Fruit fly (Drosophila melanogaster): Measurements from ENCODE around the gene CG46306.
A peak's percentile ranks its signal among the peaks of the same experiment; 100 is the strongest.

CG46306 gene

DNA sequence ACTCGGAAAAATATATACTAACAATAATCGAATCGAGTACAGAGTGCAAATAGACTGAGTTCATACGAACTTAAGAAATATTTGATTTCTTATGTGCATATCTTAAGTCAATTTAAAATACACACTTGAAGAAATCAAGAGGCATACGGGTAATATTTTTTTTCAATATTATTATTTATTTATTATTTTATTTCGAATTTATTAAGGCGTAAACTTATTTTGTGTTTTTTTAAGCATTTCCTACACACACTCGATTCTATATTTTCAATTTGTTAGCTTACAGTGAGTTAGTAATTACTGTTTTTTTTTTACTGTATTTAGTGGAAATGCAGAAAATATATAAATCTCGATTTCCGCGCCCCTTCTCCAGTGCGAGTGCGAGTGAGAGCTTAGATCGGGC is 22.1 kb downstream of the CG46306 start (continued):
- peak; percentile 5 for TF ChIP-seq ind (GFP tag; optimal IDR thresholded peaks at IDR 0.05)
- 0 out of 2 replicates have a peak, but pooled peaks have one; percentile 15 for TF ChIP-seq seq (GFP tag; IDR thresholded peaks at IDR 0.05)
- TF ChIP-seq CG2712 (tag; optimal IDR thresholded peaks at IDR 0.05), result peak; percentile 45
- TF ChIP-seq CG7556 (GFP tag; optimal IDR thresholded peaks at IDR 0.05), result peak; percentile 17
- TF ChIP-seq CG13296 (GFP tag; optimal IDR thresholded peaks at IDR 0.05), result peak; percentile 7
- TF ChIP-seq CG1832 (GFP tag; optimal IDR thresholded peaks at IDR 0.05), result no peak
- no peak for TF ChIP-seq pita (GFP tag; optimal IDR thresholded peaks at IDR 0.05)
- TF ChIP-seq so (GFP tag; IDR thresholded peaks at IDR 0.05), result no peak
- TF ChIP-seq CG14710 (tag; optimal IDR thresholded peaks at IDR 0.05), result peak; percentile 13
- peak; percentile 14 for TF ChIP-seq CG8924 (tag; optimal IDR thresholded peaks at IDR 0.05)
- peak; percentile 6 for TF ChIP-seq CG1602 (GFP tag; optimal IDR thresholded peaks at IDR 0.05)

- peak; percentile 81 for TF ChIP-seq repo (GFP tag; optimal IDR thresholded peaks at IDR 0.05)
- TF ChIP-seq dpn (GFP tag; optimal IDR thresholded peaks at IDR 0.05), result peak; percentile 88 to 91
- peak; percentile 88 for TF ChIP-seq org-1 (GFP tag; optimal IDR thresholded peaks at IDR 0.05)
- peak; percentile 79 for TF ChIP-seq CG10274 (GFP tag; optimal IDR thresholded peaks at IDR 0.05)
- peak; percentile 10 for TF ChIP-seq MESR4 (GFP tag; optimal IDR thresholded peaks at IDR 0.05)
- TF ChIP-seq CG11723 (GFP tag; optimal IDR thresholded peaks at IDR 0.05), result peak; percentile 77
- peak; percentile 87 for TF ChIP-seq esg (GFP tag; conservative IDR thresholded peaks at IDR 0.05)
- peak; percentile 86 for TF ChIP-seq bab2 (GFP tag; optimal IDR thresholded peaks at IDR 0.05)
- TF ChIP-seq CG11085 (GFP tag; IDR thresholded peaks at IDR 0.05), result peak; percentile 72
- peak; percentile 7 for TF ChIP-seq pfk (GFP tag; optimal IDR thresholded peaks at IDR 0.05)
- TF ChIP-seq CG2875 (GFP tag; optimal IDR thresholded peaks at IDR 0.05), result peak; percentile 77
- TF ChIP-seq Drgx (GFP tag; IDR thresholded peaks at IDR 0.05), result peak; percentile 68
- peak; percentile 77 for TF ChIP-seq CG18764 (GFP tag; optimal IDR thresholded peaks at IDR 0.05)
- no peak for TF ChIP-seq TFAM (GFP tag; optimal IDR thresholded peaks at IDR 0.05)
- TF ChIP-seq CG7928 (GFP tag; optimal IDR thresholded peaks at IDR 0.05), result peak; percentile 61
- TF ChIP-seq CG9437 (GFP tag; optimal IDR thresholded peaks at IDR 0.05), result peak; percentile 73
- peak; percentile 92 for TF ChIP-seq tap (tag; optimal IDR thresholded peaks at IDR 0.05)
- peak; percentile 89 for TF ChIP-seq CG11456 (GFP tag; IDR thresholded peaks at IDR 0.05)
- TF ChIP-seq B-H1 (GFP tag; IDR thresholded peaks at IDR 0.05), result peak; percentile 82
- peak; percentile 64 for TF ChIP-seq Jarid2 (GFP tag; optimal IDR thresholded peaks at IDR 0.05)
- peak; percentile 82 for TF ChIP-seq CG3281 (GFP tag; optimal IDR thresholded peaks at IDR 0.05)
- TF ChIP-seq Sry-β (GFP tag; optimal IDR thresholded peaks at IDR 0.05), result peak; percentile 6
- TF ChIP-seq CG6654 (GFP tag; optimal IDR thresholded peaks at IDR 0.05), result peak; percentile 71
- TF ChIP-seq dimm (GFP tag; IDR thresholded peaks at IDR 0.05), result peak; percentile 48; the same call in 1 of the 2 replicates
- TF ChIP-seq CG17361 (GFP tag; IDR thresholded peaks at IDR 0.05), result peak; percentile 87
- TF ChIP-seq CG14441 (GFP tag; IDR thresholded peaks at IDR 0.05), result peak; percentile 91
- TF ChIP-seq BEAF-32 (GFP tag; optimal IDR thresholded peaks at IDR 0.05), result no peak
- peak; percentile 86 for TF ChIP-seq CG11247 (GFP tag; IDR thresholded peaks at IDR 0.05)
- peak; percentile 91 for TF ChIP-seq CG9817 (tag; optimal IDR thresholded peaks at IDR 0.05)
- TF ChIP-seq CG9609 (GFP tag; optimal IDR thresholded peaks at IDR 0.05), result peak; percentile 81
- peak; percentile 90 for TF ChIP-seq Ptx1 (GFP tag; IDR thresholded peaks at IDR 0.05)
- peak; percentile 75 for TF ChIP-seq B-H2 (GFP tag; optimal IDR thresholded peaks at IDR 0.05)
- TF ChIP-seq Dad (GFP tag; optimal IDR thresholded peaks at IDR 0.05), result peak; percentile 79
- TF ChIP-seq CG8478 (optimal IDR thresholded peaks at IDR 0.05), result no peak
- peak; percentile 84 for TF ChIP-seq CG9932 (GFP tag; IDR thresholded peaks at IDR 0.05)
- TF ChIP-seq slou (GFP tag; optimal IDR thresholded peaks at IDR 0.05), result peak; percentile 52
- TF ChIP-seq CG34376 (GFP tag; optimal IDR thresholded peaks at IDR 0.05), result peak; percentile 58
- no peak for TF ChIP-seq amos (GFP tag; IDR thresholded peaks at IDR 0.05; ENCODE audit: partially characterized antibody)
- peak; percentile 79 for TF ChIP-seq CG4854 (GFP tag; optimal IDR thresholded peaks at IDR 0.05)
Observed at dm6 chrX:16811213-16811749, 24.0 kb downstream of the CG46306 start, which contains the start of gene CG4829. Gene CG4829 (plus strand): TSS chrX:16811699.

All from whole organism, embryonic.